Worm (Caenorhabditis elegans) whole organism, young adult: ENCODE results near the gene dnpp-1.

Experiments
- B0261.1 ChIP-seq: sonication (generic microtip); optimal IDR thresholded peaks from 2 replicates; lab custom pipeline; 2016; ENCODE audit warnings: mild to moderate bottlenecking, missing genetic modification characterization, moderate library complexity, missing compliant biosample characterization
- C17E4.6 ChIP-seq: fragments of 200-800 bp; sonication (Bioruptor generic); IDR thresholded peaks from 2 replicates; pipeline ENCODE4 v1.3.6; 2022; ENCODE audit warnings: missing genetic modification reagents, missing genetic modification characterization, missing compliant biosample characterization
- F10E7.11 ChIP-seq: sonication (generic microtip); optimal IDR thresholded peaks from 2 replicates; lab custom pipeline; 2017; ENCODE audit warnings: mild to moderate bottlenecking, missing genetic modification characterization, moderate library complexity, missing compliant biosample characterization
- F22D6.2 ChIP-seq: sonication (generic microtip); optimal IDR thresholded peaks from 2 replicates; lab custom pipeline; 2016; ENCODE audit warnings: mild to moderate bottlenecking, missing genetic modification characterization, missing compliant biosample characterization
- F39B2.1 ChIP-seq: fragments of 200-800 bp; sonication (Bioruptor generic); IDR thresholded peaks from 2 replicates; pipeline ENCODE4 v1.3.6; 2022; ENCODE audit warnings: missing genetic modification reagents, missing genetic modification characterization, missing compliant biosample characterization
- F52B5.7 ChIP-seq: sonication (generic microtip); optimal IDR thresholded peaks from 2 replicates; lab custom pipeline; 2016; ENCODE audit warnings: mild to moderate bottlenecking, missing genetic modification characterization, missing compliant biosample characterization
- F57C9.4 ChIP-seq: sonication (generic microtip); optimal IDR thresholded peaks from 2 replicates; lab custom pipeline; 2017; ENCODE audit warnings: mild to moderate bottlenecking, missing genetic modification characterization, missing compliant biosample characterization
- Y53G8AR.9 ChIP-seq: fragments of 200-800 bp; sonication (Bioruptor generic); conservative IDR thresholded peaks from 2 replicates; pipeline ENCODE4 v1.3.6; 2022; ENCODE audit warnings: missing genetic modification reagents, missing genetic modification characterization, missing compliant biosample characterization
- Y67H2A.10 ChIP-seq: fragments of 200-800 bp; sonication (Bioruptor generic); conservative IDR thresholded peaks from 2 replicates; pipeline ENCODE4 v1.3.6; 2022; ENCODE audit warnings: missing genetic modification reagents, missing genetic modification characterization, missing compliant biosample characterization
- Y79H2A.3 ChIP-seq: fragments of 200-800 bp; sonication (Bioruptor generic); conservative IDR thresholded peaks from 2 replicates; pipeline ENCODE4 v1.3.6; 2022; ENCODE audit warnings: missing genetic modification reagents, missing genetic modification characterization, missing compliant biosample characterization
- ama-1 ChIP-seq, 3 experiments: fragments of 150-350 bp in 1 of 3; sonication (generic microtip) in 2 of 3; optimal IDR thresholded peaks; 2 replicates each; lab custom pipeline; 2014 to 2018; ENCODE audit warnings: missing biosample characterization in 2 of 3, missing genetic modification characterization in 2 of 3, missing genetic modification reagents in 2 of 3
- athp-1 ChIP-seq: sonication (generic microtip); optimal IDR thresholded peaks from 2 replicates; lab custom pipeline; 2017; ENCODE audit warnings: mild to moderate bottlenecking, missing genetic modification characterization, missing compliant biosample characterization
- attf-5 ChIP-seq: fragments of 200-800 bp; sonication (Bioruptor generic); optimal IDR thresholded peaks from 2 replicates; lab custom pipeline; 2018; ENCODE audit warnings: mild to moderate bottlenecking, missing genetic modification characterization, missing compliant biosample characterization
- bed-2 ChIP-seq: fragments of 200-800 bp; sonication (Bioruptor generic); IDR thresholded peaks from 2 replicates; pipeline ENCODE4 v1.3.6; 2022; ENCODE audit warnings: missing genetic modification reagents, missing genetic modification characterization, missing compliant biosample characterization
- ceh-40 ChIP-seq: fragments of 200-800 bp; sonication (Bioruptor generic); IDR thresholded peaks from 2 replicates; pipeline ENCODE4 v1.3.6; 2022; ENCODE audit warnings: missing genetic modification characterization, missing compliant biosample characterization
- ceh-58 ChIP-seq: fragments of 200-800 bp; sonication (Bioruptor generic); IDR thresholded peaks from 2 replicates; pipeline ENCODE4 v1.3.6; 2022; ENCODE audit warnings: missing genetic modification characterization, missing compliant biosample characterization
- ceh-79 ChIP-seq: sonication (generic microtip); optimal IDR thresholded peaks from 2 replicates; lab custom pipeline; 2017; ENCODE audit warnings: mild to moderate bottlenecking, missing genetic modification characterization, missing compliant biosample characterization
- efl-1 ChIP-seq: fragments of 150-350 bp; optimal IDR thresholded peaks from 2 replicates; lab custom pipeline; 2014; ENCODE audit warnings: missing biosample characterization, missing genetic modification reagents, missing genetic modification characterization
- egrh-3 ChIP-seq: fragments of 200-800 bp; sonication (Bioruptor generic); IDR thresholded peaks from 2 replicates; pipeline ENCODE4 v1.3.6; 2022; ENCODE audit warnings: missing genetic modification reagents, missing genetic modification characterization, missing compliant biosample characterization
- ekl-4 ChIP-seq: fragments of 200-800 bp; sonication (Bioruptor generic); IDR thresholded peaks from 2 replicates; pipeline ENCODE4 v1.3.6; 2022; ENCODE audit warnings: missing genetic modification reagents, missing genetic modification characterization, missing compliant biosample characterization
- hlh-26 ChIP-seq: fragments of 200-800 bp; sonication (Bioruptor generic); conservative IDR thresholded peaks from 2 replicates; pipeline ENCODE4 v1.3.6; 2022; ENCODE audit warnings: missing genetic modification reagents, missing genetic modification characterization, missing compliant biosample characterization
- hsf-1 ChIP-seq: fragments of 200-800 bp; sonication (Bioruptor generic); IDR thresholded peaks from 2 replicates; pipeline ENCODE4 v1.3.6; 2022; ENCODE audit warnings: missing genetic modification reagents, missing genetic modification characterization, missing compliant biosample characterization
- let-526 ChIP-seq: fragments of 200-800 bp; sonication (Bioruptor generic); IDR thresholded peaks from 2 replicates; pipeline ENCODE4 v1.3.6; 2022; ENCODE audit warnings: missing genetic modification reagents, missing genetic modification characterization, missing compliant biosample characterization
- lin-54 ChIP-seq: fragments of 200-800 bp; sonication (Bioruptor generic); optimal IDR thresholded peaks from 2 replicates; lab custom pipeline; 2018; ENCODE audit warnings: mild to moderate bottlenecking, missing genetic modification characterization, missing compliant biosample characterization
- lir-1 ChIP-seq: fragments of 200-800 bp; sonication (Bioruptor generic); conservative IDR thresholded peaks from 2 replicates; pipeline ENCODE4 v1.3.6; 2022; ENCODE audit warnings: missing genetic modification reagents, missing genetic modification characterization, missing compliant biosample characterization
- madf-6 ChIP-seq: fragments of 200-800 bp; sonication (Bioruptor generic); IDR thresholded peaks from 2 replicates; pipeline ENCODE4 v1.3.6; 2022; ENCODE audit warnings: missing genetic modification reagents, missing genetic modification characterization, missing compliant biosample characterization
- madf-8 ChIP-seq: fragments of 200-800 bp; sonication (Bioruptor generic); conservative IDR thresholded peaks from 2 replicates; pipeline ENCODE4 v1.3.6; 2022; ENCODE audit warnings: missing genetic modification reagents, missing genetic modification characterization, missing compliant biosample characterization
- mcd-1 ChIP-seq: fragments of 200-800 bp; sonication (Bioruptor generic); IDR thresholded peaks from 2 replicates; pipeline ENCODE4 v1.3.6; 2022; ENCODE audit warnings: missing genetic modification reagents, missing genetic modification characterization, missing compliant biosample characterization
- mes-4 ChIP-seq: sonication (generic microtip); optimal IDR thresholded peaks from 2 replicates; lab custom pipeline; 2016; ENCODE audit warnings: missing genotype, missing genetic modification characterization, missing compliant biosample characterization
- nhr-120 ChIP-seq: fragments of 200-800 bp; sonication (Bioruptor generic); IDR thresholded peaks from 2 replicates; pipeline ENCODE4 v1.3.6; 2022; ENCODE audit warnings: missing genetic modification characterization, missing compliant biosample characterization
- pbrm-1 ChIP-seq: fragments of 200-800 bp; sonication (Bioruptor generic); IDR thresholded peaks from 2 replicates; pipeline ENCODE4 v1.3.6; 2022; ENCODE audit warnings: missing genetic modification reagents, missing genetic modification characterization, missing compliant biosample characterization
- rcor-1 ChIP-seq: fragments of 200-800 bp; sonication (Bioruptor generic); IDR thresholded peaks from 2 replicates; pipeline ENCODE4 v1.3.6; 2022; ENCODE audit warnings: missing genetic modification reagents, missing genetic modification characterization, missing compliant biosample characterization
- sdz-38 ChIP-seq: sonication (generic microtip); optimal IDR thresholded peaks from 2 replicates; lab custom pipeline; 2016; ENCODE audit warnings: missing genotype, missing genetic modification characterization, missing compliant biosample characterization
- snpc-1.1 ChIP-seq: sonication (generic microtip); optimal IDR thresholded peaks from 2 replicates; lab custom pipeline; 2017; ENCODE audit warnings: missing genetic modification characterization, mild to moderate bottlenecking, missing compliant biosample characterization, antibody characterized with exemption, moderate library complexity, missing genotype, missing genetic modification reagents; ENCODE audit not compliant: insufficient read depth
- snpc-1.3 ChIP-seq: sonication (generic microtip); optimal IDR thresholded peaks from 2 replicates; lab custom pipeline; 2017; ENCODE audit warnings: missing genetic modification characterization, mild to moderate bottlenecking, missing compliant biosample characterization, antibody characterized with exemption, moderate library complexity, missing genotype, missing genetic modification reagents; ENCODE audit not compliant: insufficient read depth
- tbx-9 ChIP-seq: sonication (generic microtip); optimal IDR thresholded peaks from 2 replicates; lab custom pipeline; 2016; ENCODE audit warnings: borderline replicate concordance, missing genetic modification characterization, inconsistent platforms, missing compliant biosample characterization
- unc-130 ChIP-seq: sonication (generic microtip); optimal IDR thresholded peaks from 2 replicates; lab custom pipeline; 2016; ENCODE audit warnings: missing genetic modification reagents, missing genetic modification characterization, missing compliant biosample characterization
- unc-62 ChIP-seq: fragments of 150-350 bp; optimal IDR thresholded peaks from 2 replicates; lab custom pipeline; 2014; ENCODE audit warnings: missing biosample characterization, missing genetic modification reagents, missing genetic modification characterization
- zfh-2 ChIP-seq: fragments of 200-800 bp; sonication (Bioruptor generic); conservative IDR thresholded peaks from 2 replicates; pipeline ENCODE4 v1.3.6; 2022; ENCODE audit warnings: missing genetic modification reagents, missing genetic modification characterization, missing compliant biosample characterization
- ztf-3 ChIP-seq: fragments of 200-800 bp; sonication (Bioruptor generic); optimal IDR thresholded peaks from 2 replicates; lab custom pipeline; 2018; ENCODE audit warnings: mild to moderate bottlenecking, missing genetic modification characterization, missing compliant biosample characterization
- ztf-6 ChIP-seq: fragments of 200-800 bp; sonication (Bioruptor generic); IDR thresholded peaks from 2 replicates; pipeline ENCODE4 v1.3.6; 2022; ENCODE audit warnings: missing genetic modification reagents, missing genetic modification characterization, missing compliant biosample characterization

Gene dnpp-1

ce11 chrIII:5874664-5875417 lies 11.2 kb upstream of the dnpp-1 start:
- TF ChIP-seq madf-6 (GFP tag; lab: Robert Waterston, UW) (no peak), madf-8 (no peak), F52B5.7 (no peak), ama-1 (optimal IDR thresholded peaks at IDR 0.05; lab: Kevin White, UChicago) (peak; percentile 51), ama-1 (GFP tag; optimal IDR thresholded peaks at IDR 0.05; lab: Kevin White, UChicago) (no peak), lin-54 (no peak), ceh-58 (GFP tag; lab: Robert Waterston, UW) (no peak), mcd-1 (GFP tag; lab: Robert Waterston, UW) (no peak), rcor-1 (no peak), F22D6.2 (no peak), mes-4 (tag; lab: Kevin White, UChicago) (no peak), nhr-120 (GFP tag; lab: Robert Waterston, UW) (no peak), C17E4.6 (GFP tag; lab: Robert Waterston, UW) (no peak), lir-1 (no peak), Y67H2A.10 (no peak), zfh-2 (peak; percentile 54; the same call in 1 of the 2 replicates), egrh-3 (peak; percentile 28; the same call in 1 of the 2 replicates), attf-5 (no peak), snpc-1.3 (tag; lab: Kevin White, UChicago) (no peak), tbx-9 (no peak), B0261.1 (tag; lab: Kevin White, UChicago) (no peak), ekl-4 (GFP tag; lab: Robert Waterston, UW) (0 out of 2 replicates have a peak, but pooled peaks have one; percentile 10), ztf-3 (GFP tag; lab: Kevin White, UChicago) (no peak), sdz-38 (tag; lab: Kevin White, UChicago) (no peak), F39B2.1 (no peak), ceh-79 (tag; lab: Kevin White, UChicago) (no peak), snpc-1.1 (tag; lab: Kevin White, UChicago) (no peak), athp-1 (tag; lab: Kevin White, UChicago) (no peak), bed-2 (no peak), ztf-6 (GFP tag; lab: Robert Waterston, UW) (no peak), ceh-40 (GFP tag; lab: Robert Waterston, UW) (no peak), hsf-1 (GFP tag; lab: Robert Waterston, UW) (no peak), F10E7.11 (no peak), hlh-26 (no peak), Y53G8AR.9 (GFP tag; lab: Robert Waterston, UW) (no peak), unc-130 (GFP tag; lab: Kevin White, UChicago) (no peak), Y79H2A.3 (no peak), let-526 (GFP tag; lab: Robert Waterston, UW) (no peak), efl-1 (GFP tag; lab: Kevin White, UChicago) (no peak), unc-62 (GFP tag; lab: Kevin White, UChicago) (no peak), pbrm-1 (GFP tag; lab: Robert Waterston, UW) (0 out of 2 replicates have a peak, but pooled peaks have one; percentile 4), F57C9.4 (no peak)
